Fruit fly (Drosophila melanogaster) Kc167 (cell line): ENCODE measurements around the gene eIF3d1.

Experiments used
- Sin3A ChIP-seq: fragments of >200 bp; optimal IDR thresholded peaks from 2 replicates; lab custom pipeline; 2018; ENCODE audit warnings: missing external identifiers
- h ChIP-seq: fragments of >200 bp; optimal IDR thresholded peaks from 3 replicates; lab custom pipeline; 2018; ENCODE audit warnings: missing external identifiers
- psq ChIP-seq: fragments of >200 bp; optimal IDR thresholded peaks from 2 replicates; lab custom pipeline; 2017; ENCODE audit warnings: missing external identifiers
- ttk ChIP-seq: sonication (Bioruptor generic); optimal IDR thresholded peaks from 2 replicates; lab custom pipeline; 2017; ENCODE audit warnings: missing external identifiers

dm6 chr3R:23664437-23664836 lies 15.4 kb upstream of the eIF3d1 start:
- TF ChIP-seq psq (lab: Kevin White, UChicago) (no peak), ttk (lab: Kevin White, UChicago) (no peak), h (lab: Kevin White, UChicago) (no peak), Sin3A (lab: Kevin White, UChicago) (no peak)
